Worm (Caenorhabditis elegans) whole organism, young adult: ENCODE data around the gene C56E6.4.
A peak's percentile ranks its signal among the peaks of the same experiment; 100 is the strongest.

Source experiments
- F22D6.2 ChIP-seq: sonication (generic microtip); optimal IDR thresholded peaks from 2 replicates; lab custom pipeline; 2016; ENCODE audit warnings: mild to moderate bottlenecking, missing genetic modification characterization, missing compliant biosample characterization
- F33H1.4 ChIP-seq: fragments of 200-800 bp; sonication (Bioruptor generic); IDR thresholded peaks from 2 replicates; pipeline ENCODE4 v1.3.6; 2022; ENCODE audit warnings: missing genetic modification reagents, missing genetic modification characterization, missing compliant biosample characterization
- F49E8.2 ChIP-seq: sonication (generic microtip); optimal IDR thresholded peaks from 3 replicates; lab custom pipeline; 2017; ENCODE audit warnings: missing genetic modification characterization, mild to moderate bottlenecking, missing compliant biosample characterization, antibody characterized with exemption, moderate library complexity; ENCODE audit not compliant: insufficient read depth
- F57A8.1 ChIP-seq: fragments of 200-800 bp; sonication (Bioruptor generic); optimal IDR thresholded peaks from 2 replicates; lab custom pipeline; 2018; ENCODE audit warnings: mild to moderate bottlenecking, missing genetic modification characterization, moderate library complexity, missing compliant biosample characterization
- Y56A3A.18 ChIP-seq: fragments of 200-800 bp; sonication (Bioruptor generic); IDR thresholded peaks from 2 replicates; pipeline ENCODE4 v1.3.6; 2022; ENCODE audit warnings: missing genetic modification reagents, missing genetic modification characterization, missing compliant biosample characterization
- Y67H2A.10 ChIP-seq: fragments of 200-800 bp; sonication (Bioruptor generic); conservative IDR thresholded peaks from 2 replicates; pipeline ENCODE4 v1.3.6; 2022; ENCODE audit warnings: missing genetic modification reagents, missing genetic modification characterization, missing compliant biosample characterization
- Y79H2A.3 ChIP-seq: fragments of 200-800 bp; sonication (Bioruptor generic); conservative IDR thresholded peaks from 2 replicates; pipeline ENCODE4 v1.3.6; 2022; ENCODE audit warnings: missing genetic modification reagents, missing genetic modification characterization, missing compliant biosample characterization
- akir-1 ChIP-seq: fragments of 200-800 bp; sonication (Bioruptor generic); optimal IDR thresholded peaks from 2 replicates; lab custom pipeline; 2018; ENCODE audit warnings: mild to moderate bottlenecking, missing genetic modification characterization, moderate library complexity, missing compliant biosample characterization
- aptf-2 ChIP-seq: fragments of 200-800 bp; sonication (Bioruptor generic); conservative IDR thresholded peaks from 2 replicates; pipeline ENCODE4 v1.3.6; 2022; ENCODE audit warnings: missing genetic modification reagents, missing genetic modification characterization, missing compliant biosample characterization
- aptf-3 ChIP-seq: fragments of 200-800 bp; sonication (Bioruptor generic); IDR thresholded peaks from 2 replicates; pipeline ENCODE4 v1.3.6; 2022; ENCODE audit warnings: missing genetic modification characterization, missing compliant biosample characterization
- athp-1 ChIP-seq: sonication (generic microtip); optimal IDR thresholded peaks from 2 replicates; lab custom pipeline; 2017; ENCODE audit warnings: mild to moderate bottlenecking, missing genetic modification characterization, missing compliant biosample characterization
- cebp-2 ChIP-seq: fragments of 200-800 bp; sonication (Bioruptor generic); IDR thresholded peaks from 2 replicates; pipeline ENCODE4 v1.3.6; 2022; ENCODE audit warnings: missing genetic modification characterization, missing compliant biosample characterization
- ceh-79 ChIP-seq: sonication (generic microtip); optimal IDR thresholded peaks from 2 replicates; lab custom pipeline; 2017; ENCODE audit warnings: mild to moderate bottlenecking, missing genetic modification characterization, missing compliant biosample characterization
- ceh-91 ChIP-seq: fragments of 200-800 bp; sonication (Bioruptor generic); IDR thresholded peaks from 2 replicates; pipeline ENCODE4 v1.3.6; 2022; ENCODE audit warnings: missing genetic modification reagents, missing genetic modification characterization, missing compliant biosample characterization
- die-1 ChIP-seq: sonication (generic microtip); optimal IDR thresholded peaks from 2 replicates; lab custom pipeline; 2016; ENCODE audit warnings: missing genotype, mild to moderate bottlenecking, missing genetic modification characterization, missing compliant biosample characterization
- efl-1 ChIP-seq: fragments of 150-350 bp; optimal IDR thresholded peaks from 2 replicates; lab custom pipeline; 2014; ENCODE audit warnings: missing biosample characterization, missing genetic modification reagents, missing genetic modification characterization
- egl-18 ChIP-seq: fragments of 200-800 bp; sonication (Bioruptor generic); IDR thresholded peaks from 2 replicates; pipeline ENCODE4 v1.3.6; 2022; ENCODE audit warnings: missing genetic modification reagents, missing genetic modification characterization, missing compliant biosample characterization
- egl-44 ChIP-seq: fragments of 200-800 bp; sonication (Bioruptor generic); IDR thresholded peaks from 2 replicates; pipeline ENCODE4 v1.3.6; 2022; ENCODE audit warnings: missing genetic modification reagents, missing genetic modification characterization, missing compliant biosample characterization
- egrh-3 ChIP-seq: fragments of 200-800 bp; sonication (Bioruptor generic); IDR thresholded peaks from 2 replicates; pipeline ENCODE4 v1.3.6; 2022; ENCODE audit warnings: missing genetic modification reagents, missing genetic modification characterization, missing compliant biosample characterization
- ekl-4 ChIP-seq: fragments of 200-800 bp; sonication (Bioruptor generic); IDR thresholded peaks from 2 replicates; pipeline ENCODE4 v1.3.6; 2022; ENCODE audit warnings: missing genetic modification reagents, missing genetic modification characterization, missing compliant biosample characterization
- fkh-3 ChIP-seq: sonication (generic microtip); optimal IDR thresholded peaks from 2 replicates; lab custom pipeline; 2016; ENCODE audit warnings: mild to moderate bottlenecking, missing genetic modification characterization, missing compliant biosample characterization
- hlh-26 ChIP-seq: fragments of 200-800 bp; sonication (Bioruptor generic); conservative IDR thresholded peaks from 2 replicates; pipeline ENCODE4 v1.3.6; 2022; ENCODE audit warnings: missing genetic modification reagents, missing genetic modification characterization, missing compliant biosample characterization
- hmg-1.2 ChIP-seq: fragments of 200-800 bp; sonication (Bioruptor generic); IDR thresholded peaks from 2 replicates; pipeline ENCODE4 v1.3.6; 2022; ENCODE audit warnings: missing genetic modification reagents, missing genetic modification characterization, missing compliant biosample characterization
- let-526 ChIP-seq: fragments of 200-800 bp; sonication (Bioruptor generic); IDR thresholded peaks from 2 replicates; pipeline ENCODE4 v1.3.6; 2022; ENCODE audit warnings: missing genetic modification reagents, missing genetic modification characterization, missing compliant biosample characterization
- let-607 ChIP-seq, 2 experiments: fragments of 200-800 bp in 1 of 2; sonication (Bioruptor generic) in 1 of 2; sonication (generic microtip) in 1 of 2; optimal IDR thresholded peaks; 2 replicates each; lab custom pipeline; 2016 to 2018; ENCODE audit warnings: mild to moderate bottlenecking in 2 of 2, missing compliant biosample characterization in 2 of 2, missing genetic modification characterization in 2 of 2, moderate library complexity in 2 of 2, missing genotype in 1 of 2
- lin-26 ChIP-seq: fragments of 200-800 bp; sonication (Bioruptor generic); IDR thresholded peaks from 2 replicates; pipeline ENCODE4 v1.3.6; 2022; ENCODE audit warnings: missing genetic modification reagents, missing genetic modification characterization, missing compliant biosample characterization
- lin-35 ChIP-seq, 3 experiments: fragments of 150-350 bp in 2 of 3; sonication (generic microtip) in 1 of 3; optimal IDR thresholded peaks; 2 replicates each; lab custom pipeline; 2014 to 2018; ENCODE audit warnings: missing biosample characterization in 3 of 3, missing genetic modification characterization in 3 of 3, missing genetic modification reagents in 3 of 3
- lin-54 ChIP-seq: fragments of 200-800 bp; sonication (Bioruptor generic); optimal IDR thresholded peaks from 2 replicates; lab custom pipeline; 2018; ENCODE audit warnings: mild to moderate bottlenecking, missing genetic modification characterization, missing compliant biosample characterization
- madf-6 ChIP-seq: fragments of 200-800 bp; sonication (Bioruptor generic); IDR thresholded peaks from 2 replicates; pipeline ENCODE4 v1.3.6; 2022; ENCODE audit warnings: missing genetic modification reagents, missing genetic modification characterization, missing compliant biosample characterization
- mcd-1 ChIP-seq: fragments of 200-800 bp; sonication (Bioruptor generic); IDR thresholded peaks from 2 replicates; pipeline ENCODE4 v1.3.6; 2022; ENCODE audit warnings: missing genetic modification reagents, missing genetic modification characterization, missing compliant biosample characterization
- mel-28 ChIP-seq: sonication (generic microtip); optimal IDR thresholded peaks from 2 replicates; lab custom pipeline; 2016; ENCODE audit warnings: borderline replicate concordance, mild to moderate bottlenecking, missing genetic modification characterization, missing compliant biosample characterization
- nfya-2 ChIP-seq: fragments of 200-800 bp; sonication (Bioruptor generic); IDR thresholded peaks from 2 replicates; pipeline ENCODE4 v1.3.6; 2022; ENCODE audit warnings: missing genetic modification reagents, missing genetic modification characterization, missing compliant biosample characterization
- nhr-80 ChIP-seq: sonication (generic microtip); optimal IDR thresholded peaks from 2 replicates; lab custom pipeline; 2016; ENCODE audit warnings: missing genetic modification characterization, missing compliant biosample characterization
- nhr-90 ChIP-seq: sonication (generic microtip); optimal IDR thresholded peaks from 2 replicates; lab custom pipeline; 2016; ENCODE audit warnings: missing genotype, mild to moderate bottlenecking, missing genetic modification characterization, missing compliant biosample characterization
- sea-2 ChIP-seq: fragments of 200-800 bp; sonication (Bioruptor generic); IDR thresholded peaks from 2 replicates; pipeline ENCODE4 v1.3.6; 2022; ENCODE audit warnings: missing genetic modification characterization, missing compliant biosample characterization
- snpc-3.4 ChIP-seq: sonication (generic microtip); optimal IDR thresholded peaks from 2 replicates; lab custom pipeline; 2017; ENCODE audit warnings: missing genetic modification characterization, mild to moderate bottlenecking, missing compliant biosample characterization, antibody characterized with exemption, moderate library complexity, missing genotype, missing genetic modification reagents
- unc-62 ChIP-seq: fragments of 150-350 bp; optimal IDR thresholded peaks from 2 replicates; lab custom pipeline; 2014; ENCODE audit warnings: missing biosample characterization, missing genetic modification reagents, missing genetic modification characterization
- xnd-1 ChIP-seq: sonication (generic microtip); optimal IDR thresholded peaks from 2 replicates; lab custom pipeline; 2016; ENCODE audit warnings: missing genotype, missing genetic modification reagents, missing genetic modification characterization, missing compliant biosample characterization
- ztf-18 ChIP-seq: sonication (generic microtip); optimal IDR thresholded peaks from 2 replicates; lab custom pipeline; 2016; ENCODE audit warnings: missing genotype, mild to moderate bottlenecking, missing genetic modification characterization, missing compliant biosample characterization
- ztf-22 ChIP-seq: fragments of 200-800 bp; sonication (Bioruptor generic); optimal IDR thresholded peaks from 2 replicates; lab custom pipeline; 2018; ENCODE audit warnings: mild to moderate bottlenecking, missing genetic modification characterization, moderate library complexity, missing compliant biosample characterization
- ztf-26 ChIP-seq: sonication (generic microtip); optimal IDR thresholded peaks from 2 replicates; lab custom pipeline; 2017; ENCODE audit warnings: missing genetic modification characterization, missing compliant biosample characterization
- ztf-3 ChIP-seq: fragments of 200-800 bp; sonication (Bioruptor generic); optimal IDR thresholded peaks from 2 replicates; lab custom pipeline; 2018; ENCODE audit warnings: mild to moderate bottlenecking, missing genetic modification characterization, missing compliant biosample characterization

Gene C56E6.4

DNA sequence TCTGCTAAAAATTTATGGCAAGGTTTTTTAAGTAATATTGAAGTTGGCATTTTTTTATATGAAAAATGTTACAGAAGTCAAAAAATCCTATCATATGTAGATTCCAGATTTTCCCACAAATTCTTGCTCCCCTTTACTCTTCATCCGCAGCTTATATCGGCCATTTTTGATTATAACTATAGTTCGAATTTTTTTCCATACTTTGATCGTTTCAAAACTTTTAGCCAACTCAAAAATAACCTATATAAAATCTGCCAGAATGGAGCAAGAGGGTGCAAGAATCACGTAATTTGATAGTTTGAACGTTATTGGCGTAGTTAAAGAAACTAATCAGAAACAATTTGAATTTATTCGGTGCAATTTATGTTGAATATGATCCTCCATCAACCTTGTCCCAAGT, 4.6 kb downstream of the C56E6.4 start:
- no peak for TF ChIP-seq sea-2 (GFP tag; lab: Robert Waterston, UW)
- no peak for TF ChIP-seq Y56A3A.18 (GFP tag; lab: Robert Waterston, UW)
- no peak for TF ChIP-seq let-607 (tag; optimal IDR thresholded peaks at IDR 0.05; lab: Kevin White, UChicago)
- no peak for TF ChIP-seq unc-62
- TF ChIP-seq F57A8.1 (GFP tag; lab: Kevin White, UChicago), result no peak
- no peak for TF ChIP-seq ztf-26
- TF ChIP-seq F33H1.4 (GFP tag; lab: Robert Waterston, UW), result no peak
- TF ChIP-seq ceh-79 (tag; lab: Kevin White, UChicago), result no peak
- no peak for TF ChIP-seq F49E8.2 (tag; lab: Kevin White, UChicago)
- TF ChIP-seq akir-1 (GFP tag; lab: Kevin White, UChicago), result no peak
- no peak for TF ChIP-seq Y79H2A.3 (GFP tag; lab: Robert Waterston, UW)
- no peak for TF ChIP-seq aptf-3 (GFP tag; lab: Robert Waterston, UW)
- TF ChIP-seq ztf-22 (GFP tag; lab: Kevin White, UChicago), result no peak
- TF ChIP-seq fkh-3 (tag; lab: Kevin White, UChicago), result no peak
- no peak for TF ChIP-seq egrh-3 (GFP tag; lab: Robert Waterston, UW)
- no peak for TF ChIP-seq nfya-2 (GFP tag; lab: Robert Waterston, UW)
- no peak for TF ChIP-seq Y67H2A.10 (GFP tag; lab: Robert Waterston, UW)
- TF ChIP-seq ztf-18 (tag; lab: Kevin White, UChicago), result no peak
- TF ChIP-seq, all 124 proteins: peak for 0

DNA sequence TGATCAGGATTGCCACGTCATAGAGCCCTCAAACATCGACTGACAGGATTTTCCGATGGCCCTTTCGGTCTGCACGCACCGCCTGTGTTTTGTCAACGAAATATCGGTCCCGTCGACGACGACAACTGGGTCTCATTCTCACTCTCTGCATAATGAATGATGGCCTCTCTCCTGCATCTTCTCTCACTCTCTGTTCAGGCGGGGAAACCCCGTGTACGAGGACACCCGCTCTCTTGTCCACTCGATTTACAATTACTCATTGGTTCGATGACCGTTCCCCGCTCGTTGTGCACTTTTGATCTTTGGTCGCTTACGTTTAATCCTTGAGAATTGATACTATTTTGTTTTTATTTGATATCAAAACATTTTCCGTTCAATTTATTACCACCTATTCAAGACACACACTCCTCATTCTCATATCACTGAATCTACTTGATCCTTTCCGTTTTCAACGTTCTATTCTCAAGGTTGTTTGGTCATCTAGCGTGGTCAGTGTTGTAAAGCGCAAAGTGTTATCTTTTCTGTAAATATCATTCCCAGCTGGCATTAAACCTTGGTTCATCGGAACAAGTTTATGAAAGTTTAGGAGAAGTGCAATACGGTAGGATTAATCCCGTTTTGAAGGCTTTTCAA, 5.8 kb downstream of the C56E6.4 start:
- TF ChIP-seq let-526, result no peak
- no peak for TF ChIP-seq ztf-3
- TF ChIP-seq nhr-80 (tag; lab: Kevin White, UChicago), result peak; percentile 10
- TF ChIP-seq nhr-90, result peak; percentile 0
- no peak for TF ChIP-seq egl-18 (GFP tag; lab: Robert Waterston, UW)
- TF ChIP-seq lin-26, result 0 out of 2 replicates have a peak, but pooled peaks have one; percentile 29
- TF ChIP-seq die-1 (tag; lab: Kevin White, UChicago), result peak; percentile 10
- TF ChIP-seq egl-44 (GFP tag; lab: Robert Waterston, UW), result 0 out of 2 replicates have a peak, but pooled peaks have one; percentile 30
- no peak for TF ChIP-seq F22D6.2

DNA sequence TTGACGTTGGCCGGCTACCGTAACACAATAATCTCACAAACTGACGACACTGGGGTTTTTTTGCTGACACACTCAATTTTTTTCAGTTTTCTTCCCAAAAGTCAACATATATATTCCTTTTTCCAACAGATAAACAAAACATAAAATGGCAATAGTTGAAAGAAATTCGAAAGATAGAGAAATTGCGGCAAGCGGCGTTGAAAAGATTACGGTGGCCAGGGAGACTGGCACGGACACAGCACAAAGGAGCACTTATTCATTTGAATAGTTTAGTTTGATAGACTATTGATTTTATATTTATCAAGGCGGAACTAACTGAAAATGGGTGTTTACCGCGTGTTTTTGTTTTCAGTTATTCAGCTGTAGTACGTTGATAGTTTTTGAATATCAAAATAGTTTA, 7.2 kb downstream of the C56E6.4 start, which contains the start of gene toe-2:
TSS of gene toe-2 (minus strand) at position 70 of the 400 bp plus-strand sequence.
- TF ChIP-seq hlh-26, result no peak
- no peak for TF ChIP-seq mel-28 (tag; lab: Kevin White, UChicago)
- TF ChIP-seq cebp-2 (GFP tag; lab: Robert Waterston, UW), result no peak

DNA sequence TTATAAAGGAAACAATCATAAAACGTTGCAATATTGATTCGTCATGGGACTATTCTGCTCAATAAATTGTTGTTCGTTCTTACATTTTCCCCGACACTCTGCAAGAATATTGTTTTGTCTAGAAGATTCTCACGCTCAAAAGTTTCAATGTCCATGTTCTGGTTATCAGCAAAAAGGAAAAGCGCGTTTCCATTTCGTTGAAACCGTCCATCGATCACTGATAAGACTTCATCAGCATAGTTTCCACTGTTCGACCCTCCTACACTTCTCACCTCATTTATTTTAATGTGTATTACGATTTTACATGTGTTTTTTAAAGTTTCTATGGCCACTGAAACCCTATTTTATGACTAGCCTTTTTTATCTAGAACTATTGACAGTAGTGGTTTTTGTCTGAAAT, 8.4 kb downstream of the C56E6.4 start:
- TF ChIP-seq nhr-80 (tag; lab: Kevin White, UChicago), result peak; percentile 68
- no peak for TF ChIP-seq hmg-1.2 (GFP tag; lab: Robert Waterston, UW)

DNA sequence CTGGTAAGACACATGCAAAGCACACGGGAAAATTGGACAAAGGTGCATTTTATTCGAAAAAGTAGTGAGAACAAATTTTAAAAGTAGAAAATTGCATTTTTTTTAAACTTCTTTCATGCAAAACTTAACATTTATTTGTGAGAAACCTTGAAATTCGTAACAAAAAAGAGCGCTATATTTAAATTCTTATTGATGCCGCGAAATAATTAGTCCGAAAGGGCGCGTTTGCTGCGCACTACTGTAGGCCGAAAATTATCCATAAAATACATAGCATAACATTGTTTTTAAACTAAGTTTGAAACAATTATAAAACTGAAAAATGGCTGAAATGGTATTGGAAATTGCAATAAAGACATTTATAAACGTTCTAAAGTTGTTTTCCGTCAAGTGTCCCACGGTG, 8.8 kb downstream of the C56E6.4 start:
- TF ChIP-seq hmg-1.2 (GFP tag; lab: Robert Waterston, UW) (peak; percentile 23; the same call in 1 of the 2 replicates), F33H1.4 (GFP tag; lab: Robert Waterston, UW) (peak; percentile 52; the same call in 1 of the 2 replicates), ekl-4 (GFP tag; lab: Robert Waterston, UW) (no peak), ceh-91 (GFP tag; lab: Robert Waterston, UW) (peak; percentile 77), hlh-26 (no peak), madf-6 (GFP tag; lab: Robert Waterston, UW) (peak; percentile 90), snpc-3.4 (tag; lab: Kevin White, UChicago) (peak; percentile 79), efl-1 (peak; percentile 94), lin-35 (GFP tag; optimal IDR thresholded peaks at IDR 0.05; lab: Kevin White, UChicago) (peak in 1 of 3 experiments; percentile 67), lin-54 (GFP tag; lab: Kevin White, UChicago) (peak; percentile 39), aptf-2 (GFP tag; lab: Robert Waterston, UW) (no peak), athp-1 (no peak), mcd-1 (GFP tag; lab: Robert Waterston, UW) (peak; percentile 58; the same call in 1 of the 2 replicates), F49E8.2 (tag; lab: Kevin White, UChicago) (peak; percentile 18), xnd-1 (peak; percentile 61)
